Worm (Caenorhabditis elegans) whole organism, young adult: ENCODE results near the gene D1044.6.

Source experiments
- B0019.2 ChIP-seq: fragments of 200-800 bp; sonication (Bioruptor generic); conservative IDR thresholded peaks from 2 replicates; pipeline ENCODE4 v1.3.6; 2022; ENCODE audit warnings: missing genetic modification reagents, missing genetic modification characterization, missing compliant biosample characterization
- K12H6.12 ChIP-seq: fragments of 200-800 bp; sonication (Bioruptor generic); optimal IDR thresholded peaks from 2 replicates; lab custom pipeline; 2018; ENCODE audit warnings: mild to moderate bottlenecking, missing genetic modification characterization, missing compliant biosample characterization
- Y56A3A.18 ChIP-seq: fragments of 200-800 bp; sonication (Bioruptor generic); IDR thresholded peaks from 2 replicates; pipeline ENCODE4 v1.3.6; 2022; ENCODE audit warnings: missing genetic modification reagents, missing genetic modification characterization, missing compliant biosample characterization
- Y67H2A.10 ChIP-seq: fragments of 200-800 bp; sonication (Bioruptor generic); conservative IDR thresholded peaks from 2 replicates; pipeline ENCODE4 v1.3.6; 2022; ENCODE audit warnings: missing genetic modification reagents, missing genetic modification characterization, missing compliant biosample characterization
- Y95B8A.8 ChIP-seq: fragments of 200-800 bp; sonication (Bioruptor generic); IDR thresholded peaks from 2 replicates; pipeline ENCODE4 v1.3.6; 2022; ENCODE audit warnings: missing genetic modification reagents, missing genetic modification characterization, missing compliant biosample characterization
- ZK185.1 ChIP-seq: sonication (generic microtip); optimal IDR thresholded peaks from 2 replicates; lab custom pipeline; 2016; ENCODE audit warnings: mild to moderate bottlenecking, missing genetic modification characterization, missing compliant biosample characterization; ENCODE audit not compliant: poor library complexity, severe bottlenecking
- akir-1 ChIP-seq: fragments of 200-800 bp; sonication (Bioruptor generic); optimal IDR thresholded peaks from 2 replicates; lab custom pipeline; 2018; ENCODE audit warnings: mild to moderate bottlenecking, missing genetic modification characterization, moderate library complexity, missing compliant biosample characterization
- attf-3 ChIP-seq: fragments of 200-800 bp; sonication (Bioruptor generic); conservative IDR thresholded peaks from 2 replicates; pipeline ENCODE4 v1.3.6; 2022; ENCODE audit warnings: missing genetic modification reagents, missing genetic modification characterization, missing compliant biosample characterization
- cebp-1 ChIP-seq, 2 experiments: fragments of 200-800 bp in 1 of 2; sonication (Bioruptor generic) in 1 of 2; sonication (generic microtip) in 1 of 2; IDR thresholded peaks in 1 of 2; optimal IDR thresholded peaks in 1 of 2; 2 replicates each; pipeline versions ENCODE4 v1.3.6 to Lab custom; 2017 to 2022; ENCODE audit warnings: missing compliant biosample characterization in 2 of 2, missing genetic modification characterization in 2 of 2, mild to moderate bottlenecking in 1 of 2, missing genetic modification reagents in 1 of 2, moderate library complexity in 1 of 2
- cebp-2 ChIP-seq: fragments of 200-800 bp; sonication (Bioruptor generic); IDR thresholded peaks from 2 replicates; pipeline ENCODE4 v1.3.6; 2022; ENCODE audit warnings: missing genetic modification characterization, missing compliant biosample characterization
- ceh-40 ChIP-seq: fragments of 200-800 bp; sonication (Bioruptor generic); IDR thresholded peaks from 2 replicates; pipeline ENCODE4 v1.3.6; 2022; ENCODE audit warnings: missing genetic modification characterization, missing compliant biosample characterization
- chd-7 ChIP-seq: sonication (generic microtip); optimal IDR thresholded peaks from 2 replicates; lab custom pipeline; 2016; ENCODE audit warnings: mild to moderate bottlenecking, missing genetic modification characterization, moderate library complexity, missing compliant biosample characterization
- efl-1 ChIP-seq: fragments of 150-350 bp; optimal IDR thresholded peaks from 2 replicates; lab custom pipeline; 2014; ENCODE audit warnings: missing biosample characterization, missing genetic modification reagents, missing genetic modification characterization
- egl-44 ChIP-seq: fragments of 200-800 bp; sonication (Bioruptor generic); IDR thresholded peaks from 2 replicates; pipeline ENCODE4 v1.3.6; 2022; ENCODE audit warnings: missing genetic modification reagents, missing genetic modification characterization, missing compliant biosample characterization
- ekl-4 ChIP-seq: fragments of 200-800 bp; sonication (Bioruptor generic); IDR thresholded peaks from 2 replicates; pipeline ENCODE4 v1.3.6; 2022; ENCODE audit warnings: missing genetic modification reagents, missing genetic modification characterization, missing compliant biosample characterization
- let-607 ChIP-seq, 2 experiments: fragments of 200-800 bp in 1 of 2; sonication (Bioruptor generic) in 1 of 2; sonication (generic microtip) in 1 of 2; optimal IDR thresholded peaks; 2 replicates each; lab custom pipeline; 2016 to 2018; ENCODE audit warnings: mild to moderate bottlenecking in 2 of 2, missing compliant biosample characterization in 2 of 2, missing genetic modification characterization in 2 of 2, moderate library complexity in 2 of 2, missing genotype in 1 of 2
- lin-35 ChIP-seq, 3 experiments: fragments of 150-350 bp in 2 of 3; sonication (generic microtip) in 1 of 3; optimal IDR thresholded peaks; 2 replicates each; lab custom pipeline; 2014 to 2018; ENCODE audit warnings: missing biosample characterization in 3 of 3, missing genetic modification characterization in 3 of 3, missing genetic modification reagents in 3 of 3
- lir-1 ChIP-seq: fragments of 200-800 bp; sonication (Bioruptor generic); conservative IDR thresholded peaks from 2 replicates; pipeline ENCODE4 v1.3.6; 2022; ENCODE audit warnings: missing genetic modification reagents, missing genetic modification characterization, missing compliant biosample characterization
- lsl-1 ChIP-seq: fragments of 200-800 bp; sonication (Bioruptor generic); optimal IDR thresholded peaks from 2 replicates; lab custom pipeline; 2018; ENCODE audit warnings: mild to moderate bottlenecking, missing genetic modification characterization, moderate library complexity, missing compliant biosample characterization
- mel-28 ChIP-seq: sonication (generic microtip); optimal IDR thresholded peaks from 2 replicates; lab custom pipeline; 2016; ENCODE audit warnings: borderline replicate concordance, mild to moderate bottlenecking, missing genetic modification characterization, missing compliant biosample characterization
- mxl-1 ChIP-seq: sonication (generic microtip); optimal IDR thresholded peaks from 2 replicates; lab custom pipeline; 2016; ENCODE audit warnings: missing genetic modification characterization, missing compliant biosample characterization
- nhr-80 ChIP-seq: sonication (generic microtip); optimal IDR thresholded peaks from 2 replicates; lab custom pipeline; 2016; ENCODE audit warnings: missing genetic modification characterization, missing compliant biosample characterization
- repo-1 ChIP-seq: sonication (generic microtip); optimal IDR thresholded peaks from 2 replicates; lab custom pipeline; 2017; ENCODE audit warnings: mild to moderate bottlenecking, missing genetic modification characterization, missing compliant biosample characterization
- rpc-1 ChIP-seq, 2 experiments: fragments of 150-350 bp in 1 of 2; sonication (generic microtip) in 1 of 2; optimal IDR thresholded peaks; 2 replicates each; lab custom pipeline; 2014 to 2018; ENCODE audit warnings: missing biosample characterization in 1 of 2, missing genetic modification characterization in 1 of 2, missing genetic modification reagents in 1 of 2, missing genotype in 1 of 2
- sdz-38 ChIP-seq: sonication (generic microtip); optimal IDR thresholded peaks from 2 replicates; lab custom pipeline; 2016; ENCODE audit warnings: missing genotype, missing genetic modification characterization, missing compliant biosample characterization
- sptf-2 ChIP-seq: fragments of 200-800 bp; sonication (Bioruptor generic); optimal IDR thresholded peaks from 2 replicates; lab custom pipeline; 2018; ENCODE audit warnings: mild to moderate bottlenecking, missing genetic modification characterization, missing compliant biosample characterization
- tbx-9 ChIP-seq: sonication (generic microtip); optimal IDR thresholded peaks from 2 replicates; lab custom pipeline; 2016; ENCODE audit warnings: borderline replicate concordance, missing genetic modification characterization, inconsistent platforms, missing compliant biosample characterization
- unc-62 ChIP-seq: fragments of 150-350 bp; optimal IDR thresholded peaks from 2 replicates; lab custom pipeline; 2014; ENCODE audit warnings: missing biosample characterization, missing genetic modification reagents, missing genetic modification characterization
- ztf-3 ChIP-seq: fragments of 200-800 bp; sonication (Bioruptor generic); optimal IDR thresholded peaks from 2 replicates; lab custom pipeline; 2018; ENCODE audit warnings: mild to moderate bottlenecking, missing genetic modification characterization, missing compliant biosample characterization
- ztf-6 ChIP-seq: fragments of 200-800 bp; sonication (Bioruptor generic); IDR thresholded peaks from 2 replicates; pipeline ENCODE4 v1.3.6; 2022; ENCODE audit warnings: missing genetic modification reagents, missing genetic modification characterization, missing compliant biosample characterization

Gene D1044.6

DNA sequence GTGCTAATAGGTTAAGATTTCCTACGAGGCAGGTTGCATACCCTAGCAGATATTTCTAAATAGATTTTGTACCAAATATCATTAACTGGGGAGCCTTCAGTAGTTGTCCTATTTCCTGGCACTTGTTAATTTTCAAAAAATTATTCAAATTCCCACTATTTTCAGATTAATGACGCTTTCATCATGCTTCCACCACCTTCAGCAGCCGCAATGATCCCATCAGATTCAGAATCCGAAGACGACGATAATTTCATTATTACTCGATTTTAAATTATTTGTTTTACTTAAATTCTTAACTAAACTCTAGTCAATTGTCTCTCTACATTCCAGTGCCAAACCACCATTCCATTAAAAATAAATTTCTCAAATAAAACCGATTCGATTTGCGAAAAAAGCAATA is 7.9 kb upstream of the D1044.6 start (continued):
- TF ChIP-seq rpc-1 (optimal IDR thresholded peaks at IDR 0.05; lab: Kevin White, UChicago) (no peak), rpc-1 (tag; optimal IDR thresholded peaks at IDR 0.05; lab: Kevin White, UChicago) (no peak), ztf-3 (GFP tag; lab: Kevin White, UChicago) (no peak), efl-1 (GFP tag; lab: Kevin White, UChicago) (no peak), ceh-40 (GFP tag; lab: Robert Waterston, UW) (no peak), mxl-1 (tag; lab: Kevin White, UChicago) (no peak), Y56A3A.18 (GFP tag; lab: Robert Waterston, UW) (0 out of 2 replicates have a peak, but pooled peaks have one; percentile 33), mel-28 (peak; percentile 47), chd-7 (tag; lab: Kevin White, UChicago) (no peak), ztf-6 (GFP tag; lab: Robert Waterston, UW) (no peak), Y95B8A.8 (GFP tag; lab: Robert Waterston, UW) (peak; percentile 78; the same call in 1 of the 2 replicates), tbx-9 (no peak), unc-62 (GFP tag; lab: Kevin White, UChicago) (no peak), lin-35 (GFP tag; optimal IDR thresholded peaks at IDR 0.05; lab: Kevin White, UChicago) (no peak), K12H6.12 (tag; lab: Kevin White, UChicago) (no peak), ZK185.1 (peak; percentile 47), repo-1 (peak; percentile 39), ekl-4 (GFP tag; lab: Robert Waterston, UW) (peak; percentile 54; the same call in 1 of the 2 replicates), sdz-38 (tag; lab: Kevin White, UChicago) (no peak), lsl-1 (GFP tag; lab: Kevin White, UChicago) (no peak)

- TF ChIP-seq sptf-2 (no peak), efl-1 (GFP tag; lab: Kevin White, UChicago) (no peak), mxl-1 (tag; lab: Kevin White, UChicago) (no peak), attf-3 (GFP tag; lab: Robert Waterston, UW) (no peak), ztf-3 (GFP tag; lab: Kevin White, UChicago) (no peak), lir-1 (GFP tag; lab: Robert Waterston, UW) (no peak), B0019.2 (GFP tag; lab: Robert Waterston, UW) (no peak), akir-1 (GFP tag; lab: Kevin White, UChicago) (no peak), Y67H2A.10 (GFP tag; lab: Robert Waterston, UW) (no peak), egl-44 (GFP tag; lab: Robert Waterston, UW) (no peak), K12H6.12 (tag; lab: Kevin White, UChicago) (no peak)
- TF ChIP-seq, all 124 proteins: peak for 0
These were observed 7.2 kb upstream of the D1044.6 start for ce11 chrIII:5550193-5550592.

ce11 chrIII:5546730-5547129 is 3.8 kb upstream of the D1044.6 start, which contains the start of gene F09F7.5:
F09F7.5 (plus strand) TSS chrIII:5546987.
- TF ChIP-seq nhr-80 (tag; lab: Kevin White, UChicago), result peak; percentile 80
- no peak for TF ChIP-seq let-607 (tag; optimal IDR thresholded peaks at IDR 0.05; lab: Kevin White, UChicago)

ce11 chrIII:5546309-5546708 is 3.3 kb upstream of the D1044.6 start:
- no peak for TF ChIP-seq cebp-2 (GFP tag; lab: Robert Waterston, UW)
- TF ChIP-seq Y67H2A.10 (GFP tag; lab: Robert Waterston, UW), result no peak
- TF ChIP-seq cebp-1 (GFP tag; IDR thresholded peaks at IDR 0.05; lab: Robert Waterston, UW), result peak; percentile 61; the same call in 1 of the 2 replicates
- TF ChIP-seq cebp-1 (tag; optimal IDR thresholded peaks at IDR 0.05; lab: Kevin White, UChicago), result peak; percentile 92
- TF ChIP-seq ceh-40 (GFP tag; lab: Robert Waterston, UW), result no peak
